Fruit fly (Drosophila melanogaster): Measurements from ENCODE around the gene alpha-Est9.

alpha-Est9 gene

dm6 chr3R:7492099-7492498 lies 12.8 kb downstream of the alpha-Est9 start:
- TF ChIP-seq Ets98B (GFP tag; IDR thresholded peaks at IDR 0.05) (peak; percentile 17; the same call in 1 of the 2 replicates), CG8301 (tag; optimal IDR thresholded peaks at IDR 0.05) (no peak)

- peak; percentile 63; the same call in 2 of the 3 replicates for TF ChIP-seq CG4496 (GFP tag; IDR thresholded peaks at IDR 0.05)
- TF ChIP-seq Pif1A (GFP tag; optimal IDR thresholded peaks at IDR 0.05) = no peak
- peak; percentile 38 for TF ChIP-seq CG12605 (GFP tag; IDR thresholded peaks at IDR 0.05)
- TF ChIP-seq Ets98B (GFP tag; IDR thresholded peaks at IDR 0.05) = peak; percentile 66; the same call in 1 of the 2 replicates
- TF ChIP-seq EcR (GFP tag; optimal IDR thresholded peaks at IDR 0.05) = no peak
- TF ChIP-seq CG17806 (tag; optimal IDR thresholded peaks at IDR 0.05) = no peak
- TF ChIP-seq fd96Ca (GFP tag; IDR thresholded peaks at IDR 0.05) = 0 out of 3 replicates have a peak, but pooled peaks have one; percentile 11
Observed at dm6 chr3R:7491453-7491853, 13.4 kb downstream of the alpha-Est9 start.

dm6 chr3R:7490884-7491283 lies 14.0 kb downstream of the alpha-Est9 start:
- TF ChIP-seq CG32121 (GFP tag; IDR thresholded peaks at IDR 0.05) = peak; percentile 82
- TF ChIP-seq rn (GFP tag; IDR thresholded peaks at IDR 0.05) = peak; percentile 53
- no peak for TF ChIP-seq D1 (tag; optimal IDR thresholded peaks at IDR 0.05)
- TF ChIP-seq gl (tag; optimal IDR thresholded peaks at IDR 0.05) = no peak
- peak; percentile 56 for TF ChIP-seq Pif1B (GFP tag; optimal IDR thresholded peaks at IDR 0.05)
- no peak for TF ChIP-seq CG10348 (GFP tag; IDR thresholded peaks at IDR 0.05)
- peak; percentile 61 for TF ChIP-seq CG17806 (tag; optimal IDR thresholded peaks at IDR 0.05)
- peak; percentile 43 for TF ChIP-seq CG34367 (tag; optimal IDR thresholded peaks at IDR 0.05)
- peak; percentile 70 for TF ChIP-seq CG9948 (tag; optimal IDR thresholded peaks at IDR 0.05)
- TF ChIP-seq CG15710 (tag; optimal IDR thresholded peaks at IDR 0.05) = peak; percentile 63
- no peak for TF ChIP-seq EcR (GFP tag; optimal IDR thresholded peaks at IDR 0.05)
- TF ChIP-seq fd96Ca (GFP tag; IDR thresholded peaks at IDR 0.05) = no peak
- peak; percentile 70 for TF ChIP-seq Pif1A (GFP tag; optimal IDR thresholded peaks at IDR 0.05)
- peak; percentile 45; the same call in 1 of the 2 replicates for TF ChIP-seq Ets98B (GFP tag; IDR thresholded peaks at IDR 0.05)
- peak; percentile 70 for TF ChIP-seq CG8159 (tag; optimal IDR thresholded peaks at IDR 0.05)
- TF ChIP-seq CG14655 (GFP tag; optimal IDR thresholded peaks at IDR 0.05) = peak; percentile 85
- peak; percentile 71; the same call in 2 of the 3 replicates for TF ChIP-seq CG4496 (GFP tag; IDR thresholded peaks at IDR 0.05)
- TF ChIP-seq CG8301 (tag; optimal IDR thresholded peaks at IDR 0.05) = peak; percentile 79
- TF ChIP-seq CG13204 (GFP tag; optimal IDR thresholded peaks at IDR 0.05) = no peak
- TF ChIP-seq Snoo (tag; optimal IDR thresholded peaks at IDR 0.05) = peak; percentile 64
- peak; percentile 35; the same call in 1 of the 2 replicates for TF ChIP-seq CG12605 (GFP tag; IDR thresholded peaks at IDR 0.05)

DNA sequence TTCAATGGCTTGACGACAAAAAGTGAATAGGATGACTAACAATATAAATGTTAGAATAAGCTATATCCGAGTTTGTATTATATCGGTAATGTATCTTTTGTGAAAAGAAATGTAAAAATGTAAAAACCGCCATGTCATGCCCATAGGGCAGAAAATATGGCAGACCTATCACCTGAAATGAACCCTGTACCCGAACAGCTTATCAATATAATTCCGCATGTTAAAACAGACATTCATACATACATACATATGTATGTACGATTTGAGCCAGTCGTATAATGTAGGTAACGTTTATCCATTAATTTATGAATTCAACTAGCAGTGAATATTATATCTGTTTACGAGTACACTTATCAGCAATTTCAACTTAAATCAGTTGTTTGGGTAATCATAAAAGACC lies 15.0 kb downstream of the alpha-Est9 start:
- TF ChIP-seq CG4496 (GFP tag; IDR thresholded peaks at IDR 0.05) (no peak), Pif1B (GFP tag; optimal IDR thresholded peaks at IDR 0.05) (no peak), CG12605 (GFP tag; IDR thresholded peaks at IDR 0.05) (no peak)

DNA sequence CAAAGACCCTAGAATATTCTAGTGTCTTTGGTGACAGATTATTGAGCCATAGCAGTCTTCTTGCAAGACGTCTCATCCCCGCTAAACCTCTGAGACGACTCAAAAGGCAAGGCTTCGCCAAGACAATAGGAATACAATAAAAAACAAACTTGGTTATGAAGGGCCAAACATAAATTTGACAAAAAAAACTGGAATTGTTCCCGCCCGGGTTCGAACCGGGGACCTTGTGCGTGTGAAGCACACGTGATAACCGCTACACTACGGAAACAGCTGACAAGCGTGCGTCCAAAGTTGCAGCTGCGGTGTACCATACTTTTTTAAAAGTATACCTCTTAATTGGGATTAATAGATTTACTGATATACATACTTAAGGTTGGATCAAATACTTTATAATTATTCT lies 29.2 kb downstream of the alpha-Est9 start:
- TF ChIP-seq D1 (tag; optimal IDR thresholded peaks at IDR 0.05) (no peak), fd96Ca (GFP tag; IDR thresholded peaks at IDR 0.05) (no peak), CG12605 (GFP tag; IDR thresholded peaks at IDR 0.05) (no peak), CG15710 (tag; optimal IDR thresholded peaks at IDR 0.05) (no peak), CG4496 (GFP tag; IDR thresholded peaks at IDR 0.05) (no peak), Snoo (tag; optimal IDR thresholded peaks at IDR 0.05) (no peak), CG13204 (GFP tag; optimal IDR thresholded peaks at IDR 0.05) (no peak), Pif1A (GFP tag; optimal IDR thresholded peaks at IDR 0.05) (no peak), EcR (GFP tag; optimal IDR thresholded peaks at IDR 0.05) (no peak), Ets98B (GFP tag; IDR thresholded peaks at IDR 0.05) (no peak), CG17806 (tag; optimal IDR thresholded peaks at IDR 0.05) (no peak), gl (tag; optimal IDR thresholded peaks at IDR 0.05) (no peak)

DNA sequence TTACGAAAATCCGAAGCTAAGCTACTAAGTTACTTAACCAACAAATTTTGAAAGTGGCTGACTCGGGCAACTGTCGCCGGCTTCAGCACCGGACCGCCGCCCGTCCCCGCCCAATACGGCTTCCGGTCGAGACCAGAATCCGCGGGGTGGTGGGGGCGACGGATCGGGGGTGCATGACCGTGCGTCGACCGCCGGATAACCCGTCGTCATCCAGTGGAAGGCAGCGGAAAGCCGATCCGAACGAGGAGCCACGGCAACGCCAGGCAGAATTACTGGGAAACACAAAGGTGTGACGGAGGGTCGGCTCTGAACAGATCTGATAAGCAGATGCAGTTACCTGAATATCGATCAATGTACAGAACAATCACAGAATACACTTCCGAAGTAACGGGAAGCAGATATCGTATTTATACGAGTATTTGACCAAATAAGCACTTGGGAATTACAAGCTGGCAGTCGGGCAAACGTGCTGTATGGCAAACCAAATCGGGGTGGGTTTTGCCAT lies 30.2 kb downstream of the alpha-Est9 start:
- TF ChIP-seq EcR (GFP tag; optimal IDR thresholded peaks at IDR 0.05) (peak; percentile 99), CG34367 (tag; optimal IDR thresholded peaks at IDR 0.05) (peak; percentile 26), Pif1B (GFP tag; optimal IDR thresholded peaks at IDR 0.05) (peak; percentile 53), CG14655 (GFP tag; optimal IDR thresholded peaks at IDR 0.05) (peak; percentile 73), Ets98B (GFP tag; IDR thresholded peaks at IDR 0.05) (peak; percentile 79), CG12605 (GFP tag; IDR thresholded peaks at IDR 0.05) (peak; percentile 73), rn (GFP tag; IDR thresholded peaks at IDR 0.05) (no peak), CG13204 (GFP tag; optimal IDR thresholded peaks at IDR 0.05) (peak; percentile 100), Pif1A (GFP tag; optimal IDR thresholded peaks at IDR 0.05) (peak; percentile 64), CG17806 (tag; optimal IDR thresholded peaks at IDR 0.05) (peak; percentile 31), D1 (tag; optimal IDR thresholded peaks at IDR 0.05) (no peak), CG32121 (GFP tag; IDR thresholded peaks at IDR 0.05) (peak; percentile 68; the same call in 1 of the 2 replicates), CG10348 (GFP tag; IDR thresholded peaks at IDR 0.05) (no peak), fd96Ca (GFP tag; IDR thresholded peaks at IDR 0.05) (peak; percentile 80; the same call in 2 of the 3 replicates), gl (tag; optimal IDR thresholded peaks at IDR 0.05) (peak; percentile 71), CG8301 (tag; optimal IDR thresholded peaks at IDR 0.05) (peak; percentile 35), CG9948 (tag; optimal IDR thresholded peaks at IDR 0.05) (no peak), CG15710 (tag; optimal IDR thresholded peaks at IDR 0.05) (peak; percentile 29), Snoo (tag; optimal IDR thresholded peaks at IDR 0.05) (peak; percentile 66), CG4496 (GFP tag; IDR thresholded peaks at IDR 0.05) (peak; percentile 96), CG8159 (tag; optimal IDR thresholded peaks at IDR 0.05) (peak; percentile 44)
